Worm (Caenorhabditis elegans): ENCODE results near the gene trpl-5.

trpl-5 gene

ce11 chrII:2090605-2091004 is at the start of gene trpl-5:
trpl-5 (minus strand) TSS chrII:2090636.
- TF ChIP-seq pes-1 (GFP tag; IDR thresholded peaks at IDR 0.05): no peak
- no peak for TF ChIP-seq ama-1 (optimal IDR thresholded peaks at IDR 0.05)
- TF ChIP-seq hnd-1 (tag; optimal IDR thresholded peaks at IDR 0.05): no peak
- no peak for TF ChIP-seq tbx-11 (GFP tag; IDR thresholded peaks at IDR 0.05)
- TF ChIP-seq ets-7 (tag; optimal IDR thresholded peaks at IDR 0.05): no peak
- no peak for TF ChIP-seq F13C5.2 (tag; optimal IDR thresholded peaks at IDR 0.05)
- no peak for TF ChIP-seq flt-1 (GFP tag; IDR thresholded peaks at IDR 0.05)
- TF ChIP-seq ceh-36 (tag; optimal IDR thresholded peaks at IDR 0.05): no peak
- TF ChIP-seq sea-1 (GFP tag; conservative IDR thresholded peaks at IDR 0.05): no peak
- TF ChIP-seq tbx-37 (GFP tag; conservative IDR thresholded peaks at IDR 0.05): no peak
- TF ChIP-seq B0310.2 (tag; optimal IDR thresholded peaks at IDR 0.05): no peak
- no peak for TF ChIP-seq scrt-1 (GFP tag; IDR thresholded peaks at IDR 0.05)
- no peak for TF ChIP-seq ceh-13 (GFP tag; optimal IDR thresholded peaks at IDR 0.05)
- TF ChIP-seq aly-1 (tag; optimal IDR thresholded peaks at IDR 0.05): no peak
- no peak for TF ChIP-seq tra-4 (tag; optimal IDR thresholded peaks at IDR 0.05)
- TF ChIP-seq hmg-4 (GFP tag; optimal IDR thresholded peaks at IDR 0.05): no peak
- TF ChIP-seq hmbx-1 (tag; optimal IDR thresholded peaks at IDR 0.05): no peak

DNA sequence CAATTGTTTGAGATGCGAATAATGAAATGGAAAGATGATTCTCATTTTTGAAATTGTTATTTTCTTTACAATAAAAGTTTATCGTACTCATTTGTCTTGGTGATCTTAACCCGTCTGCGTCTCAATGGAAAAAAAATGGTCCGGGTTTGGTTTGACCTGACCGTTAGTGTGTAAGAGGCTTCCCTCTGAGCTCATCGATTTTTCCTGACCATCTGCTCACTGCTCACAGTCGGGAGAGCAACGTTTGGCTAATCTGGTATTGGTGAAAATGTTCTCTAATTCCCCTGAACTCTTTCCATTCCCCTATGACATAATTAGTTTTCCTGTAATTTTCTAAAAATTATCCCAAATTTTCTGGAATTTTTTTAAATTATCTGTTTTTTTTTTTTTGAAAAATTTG is 48.5 kb upstream of the trpl-5 start:
- TF ChIP-seq ets-7 (tag; optimal IDR thresholded peaks at IDR 0.05) (no peak), tbx-37 (GFP tag; conservative IDR thresholded peaks at IDR 0.05) (no peak), ceh-13 (GFP tag; optimal IDR thresholded peaks at IDR 0.05) (no peak), scrt-1 (GFP tag; IDR thresholded peaks at IDR 0.05) (no peak), ama-1 (optimal IDR thresholded peaks at IDR 0.05) (no peak), aly-1 (tag; optimal IDR thresholded peaks at IDR 0.05) (no peak), flt-1 (GFP tag; IDR thresholded peaks at IDR 0.05) (no peak), hmg-4 (GFP tag; optimal IDR thresholded peaks at IDR 0.05) (no peak), hnd-1 (tag; optimal IDR thresholded peaks at IDR 0.05) (no peak), tra-4 (tag; optimal IDR thresholded peaks at IDR 0.05) (no peak), sea-1 (GFP tag; conservative IDR thresholded peaks at IDR 0.05) (no peak), hmbx-1 (tag; optimal IDR thresholded peaks at IDR 0.05) (no peak), tbx-11 (GFP tag; IDR thresholded peaks at IDR 0.05) (no peak), pes-1 (GFP tag; IDR thresholded peaks at IDR 0.05) (no peak), B0310.2 (tag; optimal IDR thresholded peaks at IDR 0.05) (no peak), F13C5.2 (tag; optimal IDR thresholded peaks at IDR 0.05) (no peak), ceh-36 (tag; optimal IDR thresholded peaks at IDR 0.05) (no peak)

DNA sequence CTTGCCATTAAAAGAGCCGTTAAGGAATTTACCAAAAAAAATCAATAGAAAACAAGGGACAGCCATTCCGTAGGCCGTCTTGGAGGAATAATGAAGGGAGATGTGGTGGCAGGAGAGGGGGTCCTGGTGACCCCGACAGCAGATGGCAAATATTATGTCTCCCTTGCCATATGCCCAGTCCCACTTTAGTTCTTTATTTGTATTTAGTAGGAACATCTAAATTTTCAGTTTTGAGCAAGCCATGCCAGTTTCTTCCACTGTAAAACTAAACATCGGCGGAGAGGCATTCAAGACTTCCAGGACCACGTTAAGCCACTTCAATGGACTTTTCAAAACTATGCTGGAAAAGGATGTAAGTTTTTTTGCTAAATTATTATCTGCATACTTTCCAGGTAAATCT is 46.8 kb upstream of the trpl-5 start, which contains the start of gene C40A11.4:
Gene C40A11.4 (plus strand): TSS at position 188 of the 400 bp plus-strand sequence.
- no peak for TF ChIP-seq hmg-4 (GFP tag; optimal IDR thresholded peaks at IDR 0.05)
- no peak for TF ChIP-seq scrt-1 (GFP tag; IDR thresholded peaks at IDR 0.05)
- TF ChIP-seq sea-1 (GFP tag; conservative IDR thresholded peaks at IDR 0.05): no peak
- TF ChIP-seq tra-4 (tag; optimal IDR thresholded peaks at IDR 0.05): no peak
- TF ChIP-seq aly-1 (tag; optimal IDR thresholded peaks at IDR 0.05): no peak
- TF ChIP-seq ceh-36 (tag; optimal IDR thresholded peaks at IDR 0.05): no peak
- TF ChIP-seq tbx-11 (GFP tag; IDR thresholded peaks at IDR 0.05): no peak
- no peak for TF ChIP-seq flt-1 (GFP tag; IDR thresholded peaks at IDR 0.05)
- no peak for TF ChIP-seq hnd-1 (tag; optimal IDR thresholded peaks at IDR 0.05)
- TF ChIP-seq B0310.2 (tag; optimal IDR thresholded peaks at IDR 0.05): no peak
- TF ChIP-seq hmbx-1 (tag; optimal IDR thresholded peaks at IDR 0.05): no peak
- TF ChIP-seq ama-1 (optimal IDR thresholded peaks at IDR 0.05): no peak
- no peak for TF ChIP-seq F13C5.2 (tag; optimal IDR thresholded peaks at IDR 0.05)
- TF ChIP-seq ets-7 (tag; optimal IDR thresholded peaks at IDR 0.05): no peak
- no peak for TF ChIP-seq ceh-13 (GFP tag; optimal IDR thresholded peaks at IDR 0.05)
- TF ChIP-seq pes-1 (GFP tag; IDR thresholded peaks at IDR 0.05): no peak

ce11 chrII:2135604-2136003 is 45.2 kb upstream of the trpl-5 start, which contains the start of gene hpo-7:
hpo-7 (minus strand) TSS chrII:2135704.
- no peak for TF ChIP-seq tbx-37 (GFP tag; conservative IDR thresholded peaks at IDR 0.05)
- no peak for TF ChIP-seq ets-7 (tag; optimal IDR thresholded peaks at IDR 0.05)
- no peak for TF ChIP-seq hmg-4 (GFP tag; optimal IDR thresholded peaks at IDR 0.05)
- TF ChIP-seq sea-1 (GFP tag; conservative IDR thresholded peaks at IDR 0.05): no peak
- no peak for TF ChIP-seq hmbx-1 (tag; optimal IDR thresholded peaks at IDR 0.05)
- TF ChIP-seq hnd-1 (tag; optimal IDR thresholded peaks at IDR 0.05): no peak
- TF ChIP-seq flt-1 (GFP tag; IDR thresholded peaks at IDR 0.05): no peak

- TF ChIP-seq ceh-13 (GFP tag; optimal IDR thresholded peaks at IDR 0.05) (no peak), aly-1 (tag; optimal IDR thresholded peaks at IDR 0.05) (no peak), B0310.2 (tag; optimal IDR thresholded peaks at IDR 0.05) (no peak), flt-1 (GFP tag; IDR thresholded peaks at IDR 0.05) (no peak), tbx-37 (GFP tag; conservative IDR thresholded peaks at IDR 0.05) (no peak), sea-1 (GFP tag; conservative IDR thresholded peaks at IDR 0.05) (no peak), hmg-4 (GFP tag; optimal IDR thresholded peaks at IDR 0.05) (no peak), hmbx-1 (tag; optimal IDR thresholded peaks at IDR 0.05) (no peak), ceh-36 (tag; optimal IDR thresholded peaks at IDR 0.05) (no peak), tbx-11 (GFP tag; IDR thresholded peaks at IDR 0.05) (no peak), pes-1 (GFP tag; IDR thresholded peaks at IDR 0.05) (no peak), tra-4 (tag; optimal IDR thresholded peaks at IDR 0.05) (no peak), scrt-1 (GFP tag; IDR thresholded peaks at IDR 0.05) (no peak), ets-7 (tag; optimal IDR thresholded peaks at IDR 0.05) (no peak), F13C5.2 (tag; optimal IDR thresholded peaks at IDR 0.05) (no peak)
These were observed 40.3 kb upstream of the trpl-5 start, which contains the start of gene sdz-28 for ce11 chrII:2130770-2131169. sdz-28 (plus strand) TSS chrII:2131070.

- TF ChIP-seq tbx-37 (GFP tag; conservative IDR thresholded peaks at IDR 0.05): no peak
- no peak for TF ChIP-seq tra-4 (tag; optimal IDR thresholded peaks at IDR 0.05)
- TF ChIP-seq pes-1 (GFP tag; IDR thresholded peaks at IDR 0.05): no peak
- TF ChIP-seq F13C5.2 (tag; optimal IDR thresholded peaks at IDR 0.05): no peak
- TF ChIP-seq hnd-1 (tag; optimal IDR thresholded peaks at IDR 0.05): no peak
- no peak for TF ChIP-seq ets-7 (tag; optimal IDR thresholded peaks at IDR 0.05)
- TF ChIP-seq ceh-13 (GFP tag; optimal IDR thresholded peaks at IDR 0.05): no peak
- no peak for TF ChIP-seq B0310.2 (tag; optimal IDR thresholded peaks at IDR 0.05)
- TF ChIP-seq hmg-4 (GFP tag; optimal IDR thresholded peaks at IDR 0.05): no peak
- no peak for TF ChIP-seq hmbx-1 (tag; optimal IDR thresholded peaks at IDR 0.05)
- no peak for TF ChIP-seq aly-1 (tag; optimal IDR thresholded peaks at IDR 0.05)
- no peak for TF ChIP-seq flt-1 (GFP tag; IDR thresholded peaks at IDR 0.05)
- TF ChIP-seq ama-1 (optimal IDR thresholded peaks at IDR 0.05): no peak
- TF ChIP-seq ceh-36 (tag; optimal IDR thresholded peaks at IDR 0.05): no peak
- no peak for TF ChIP-seq tbx-11 (GFP tag; IDR thresholded peaks at IDR 0.05)
- TF ChIP-seq scrt-1 (GFP tag; IDR thresholded peaks at IDR 0.05): no peak
- no peak for TF ChIP-seq sea-1 (GFP tag; conservative IDR thresholded peaks at IDR 0.05)
These were observed 32.3 kb upstream of the trpl-5 start for ce11 chrII:2122762-2123161.

DNA sequence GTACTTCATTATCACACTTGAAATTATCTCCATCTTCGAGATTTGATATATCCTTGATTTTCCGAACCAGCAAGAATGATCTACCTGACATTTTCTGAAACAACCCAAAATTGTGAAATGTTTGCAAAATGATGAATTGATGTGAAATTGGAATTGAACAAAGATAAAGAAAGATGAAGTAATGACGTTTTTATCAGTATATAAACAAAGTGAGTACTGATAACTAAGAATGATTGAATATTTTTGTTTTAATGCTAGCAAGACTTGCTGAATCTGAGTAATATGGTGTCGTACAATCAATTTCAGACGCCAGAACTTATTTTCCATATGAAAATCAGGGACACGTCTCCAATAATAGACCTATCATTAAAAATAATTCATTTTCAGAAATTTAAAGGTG is 31.7 kb upstream of the trpl-5 start, which contains the start of gene math-37:
Gene math-37 (minus strand): TSS at position 101 of the 400 bp plus-strand sequence.
- TF ChIP-seq pes-1 (GFP tag; IDR thresholded peaks at IDR 0.05) (no peak), flt-1 (GFP tag; IDR thresholded peaks at IDR 0.05) (no peak), F13C5.2 (tag; optimal IDR thresholded peaks at IDR 0.05) (no peak), hmbx-1 (tag; optimal IDR thresholded peaks at IDR 0.05) (no peak), scrt-1 (GFP tag; IDR thresholded peaks at IDR 0.05) (no peak), tbx-11 (GFP tag; IDR thresholded peaks at IDR 0.05) (no peak), aly-1 (tag; optimal IDR thresholded peaks at IDR 0.05) (no peak)
